Fruit fly (Drosophila melanogaster): Measurements from ENCODE around the gene SdhAL.

- no peak for TF ChIP-seq Bdp1 (GFP tag; optimal IDR thresholded peaks at IDR 0.05)
- TF ChIP-seq CG10209 (GFP tag; optimal IDR thresholded peaks at IDR 0.05), result no peak
- no peak for TF ChIP-seq kah (GFP tag; optimal IDR thresholded peaks at IDR 0.05)
- no peak for TF ChIP-seq CG17829 (tag; optimal IDR thresholded peaks at IDR 0.05)
- TF ChIP-seq CG10959 (GFP tag; IDR thresholded peaks at IDR 0.05), result no peak
- no peak for TF ChIP-seq CG15479 (GFP tag; optimal IDR thresholded peaks at IDR 0.05)
- no peak for TF ChIP-seq jing (GFP tag; optimal IDR thresholded peaks at IDR 0.05)
- TF ChIP-seq Ravus (GFP tag; IDR thresholded peaks at IDR 0.05), result no peak
- no peak for TF ChIP-seq usp (GFP tag; optimal IDR thresholded peaks at IDR 0.05)
- TF ChIP-seq Doc2 (GFP tag; IDR thresholded peaks at IDR 0.05), result no peak
- TF ChIP-seq cad (GFP tag; optimal IDR thresholded peaks at IDR 0.05), result no peak
These were observed at the start of gene SdhAL for dm6 chr3L:11924657-11925056.

Measured in whole organism, embryonic.